Worm (Caenorhabditis elegans) whole organism, L1 larva: ENCODE data around the gene mrpl-16.

Experiments
- C04F5.9 ChIP-seq: sonication (generic microtip); optimal IDR thresholded peaks from 2 replicates; lab custom pipeline; 2016; ENCODE audit warnings: missing genetic modification characterization, missing compliant biosample characterization
- C16A3.4 ChIP-seq: fragments of 150-350 bp; optimal IDR thresholded peaks from 2 replicates; lab custom pipeline; 2014; ENCODE audit warnings: missing biosample characterization, missing genetic modification characterization
- F16B12.6 ChIP-seq: fragments of 150-350 bp; optimal IDR thresholded peaks from 2 replicates; lab custom pipeline; 2014; ENCODE audit warnings: missing biosample characterization, missing genetic modification characterization
- aha-1 ChIP-seq: fragments of 150-350 bp; optimal IDR thresholded peaks from 2 replicates; lab custom pipeline; 2014; ENCODE audit warnings: missing biosample characterization, missing genetic modification characterization
- ceh-8 ChIP-seq: fragments of 200-800 bp; sonication (Bioruptor generic); optimal IDR thresholded peaks from 2 replicates; lab custom pipeline; 2018; ENCODE audit warnings: mild to moderate bottlenecking, missing genetic modification characterization, moderate library complexity, missing compliant biosample characterization
- ceh-82 ChIP-seq, 3 experiments: fragments of 150-350 bp in 1 of 3; sonication (generic microtip) in 2 of 3; optimal IDR thresholded peaks; 2 replicates each; lab custom pipeline; 2014 to 2017; ENCODE audit warnings: missing biosample characterization in 3 of 3, missing genetic modification characterization in 3 of 3
- ceh-88 ChIP-seq: fragments of 200-800 bp; sonication (Bioruptor generic); IDR thresholded peaks from 2 replicates; pipeline ENCODE4 v1.3.6; 2022; ENCODE audit warnings: missing genetic modification characterization, missing compliant biosample characterization
- dpl-1 ChIP-seq, 3 experiments: fragments of 150-350 bp in 2 of 3; sonication (generic microtip) in 1 of 3; optimal IDR thresholded peaks; 2 replicates each; lab custom pipeline; 2014 to 2017; ENCODE audit warnings: missing biosample characterization in 3 of 3, missing genetic modification characterization in 3 of 3, missing genetic modification reagents in 3 of 3
- dsc-1 ChIP-seq: sonication (generic microtip); optimal IDR thresholded peaks from 2 replicates; lab custom pipeline; 2016; ENCODE audit warnings: mild to moderate bottlenecking, missing genetic modification characterization, missing compliant biosample characterization
- efl-1 ChIP-seq, 4 experiments: fragments of 150-350 bp; optimal IDR thresholded peaks in 3 of 4; peaks in 1 of 4; 1 replicate in 1 of 4; 2 replicates in 3 of 4; lab custom pipeline; 2014; ENCODE audit warnings: missing biosample characterization in 2 of 4, missing genetic modification characterization in 2 of 4, missing genetic modification reagents in 2 of 4
- egl-27 ChIP-seq, 2 experiments: fragments of 150-350 bp in 1 of 2; sonication (generic microtip); optimal IDR thresholded peaks; 3 replicates each; lab custom pipeline; 2017 to 2018; ENCODE audit warnings: missing biosample characterization in 2 of 2, missing genetic modification characterization in 2 of 2, missing genetic modification reagents in 2 of 2
- elt-3 ChIP-seq, 6 experiments: fragments of 150-350 bp in 1 of 6; sonication (generic microtip); optimal IDR thresholded peaks; 2 replicates each; lab custom pipeline; 2017 to 2018; ENCODE audit warnings: missing biosample characterization in 6 of 6, missing genetic modification characterization in 6 of 6, inconsistent platforms in 1 of 6
- fkh-10 ChIP-seq: sonication (generic microtip); optimal IDR thresholded peaks from 2 replicates; lab custom pipeline; 2017; ENCODE audit warnings: missing biosample characterization, missing genetic modification reagents, missing genetic modification characterization
- fkh-4 ChIP-seq: sonication (generic microtip); optimal IDR thresholded peaks from 2 replicates; lab custom pipeline; 2016; ENCODE audit warnings: missing compliant biosample characterization, missing genetic modification characterization, borderline replicate concordance
- fkh-8 ChIP-seq: sonication (generic microtip); optimal IDR thresholded peaks from 2 replicates; lab custom pipeline; 2016; ENCODE audit warnings: mild to moderate bottlenecking, missing genetic modification characterization, missing compliant biosample characterization
- fos-1 ChIP-seq: fragments of 150-350 bp; optimal IDR thresholded peaks from 2 replicates; lab custom pipeline; 2014; ENCODE audit warnings: missing biosample characterization, missing genetic modification characterization
- hlh-17 ChIP-seq: fragments of 200-800 bp; sonication (Bioruptor generic); optimal IDR thresholded peaks from 2 replicates; lab custom pipeline; 2018; ENCODE audit warnings: missing genetic modification characterization, mild to moderate bottlenecking, missing compliant biosample characterization, moderate library complexity, borderline replicate concordance
- hlh-4 ChIP-seq: sonication (generic microtip); optimal IDR thresholded peaks from 2 replicates; lab custom pipeline; 2016; ENCODE audit warnings: mild to moderate bottlenecking, missing genetic modification characterization, missing compliant biosample characterization
- isw-1 ChIP-seq: fragments of 200-800 bp; sonication (Bioruptor generic); IDR thresholded peaks from 2 replicates; pipeline ENCODE4 v1.3.6; 2022; ENCODE audit warnings: missing genetic modification characterization, missing compliant biosample characterization
- jun-1 ChIP-seq: fragments of 150-350 bp; optimal IDR thresholded peaks from 2 replicates; lab custom pipeline; 2014; ENCODE audit warnings: missing biosample characterization, missing genetic modification reagents, missing genetic modification characterization
- lin-13 ChIP-seq: fragments of 150-350 bp; optimal IDR thresholded peaks from 2 replicates; lab custom pipeline; 2014; ENCODE audit warnings: missing biosample characterization, missing genetic modification reagents, missing genetic modification characterization
- lin-14 ChIP-seq: fragments of 200-800 bp; sonication (Bioruptor generic); optimal IDR thresholded peaks from 2 replicates; lab custom pipeline; 2018; ENCODE audit warnings: mild to moderate bottlenecking, missing genetic modification characterization, moderate library complexity, missing compliant biosample characterization
- lin-35 ChIP-seq, 2 experiments: fragments of 150-350 bp; optimal IDR thresholded peaks; 2 replicates each; lab custom pipeline; 2014; ENCODE audit warnings: missing biosample characterization in 2 of 2, missing genetic modification characterization in 2 of 2, missing genetic modification reagents in 2 of 2
- mdl-1 ChIP-seq, 2 experiments: fragments of 150-350 bp; optimal IDR thresholded peaks; 2 replicates each; lab custom pipeline; 2014 to 2017; ENCODE audit warnings: missing biosample characterization in 2 of 2, missing genetic modification characterization in 2 of 2, inconsistent platforms in 1 of 2
- mef-2 ChIP-seq: fragments of 150-350 bp; optimal IDR thresholded peaks from 2 replicates; lab custom pipeline; 2014; ENCODE audit warnings: missing biosample characterization, missing genetic modification characterization
- mep-1 ChIP-seq: fragments of 150-350 bp; optimal IDR thresholded peaks from 2 replicates; lab custom pipeline; 2014; ENCODE audit warnings: missing biosample characterization, missing genetic modification characterization
- nhr-11 ChIP-seq: fragments of 150-350 bp; optimal IDR thresholded peaks from 2 replicates; lab custom pipeline; 2014; ENCODE audit warnings: missing biosample characterization, missing genetic modification characterization
- nhr-28 ChIP-seq: fragments of 150-350 bp; optimal IDR thresholded peaks from 2 replicates; lab custom pipeline; 2014; ENCODE audit warnings: missing biosample characterization, missing genetic modification characterization
- nhr-71 ChIP-seq: sonication (generic microtip); optimal IDR thresholded peaks from 2 replicates; lab custom pipeline; 2016; ENCODE audit warnings: mild to moderate bottlenecking, missing genetic modification characterization, moderate library complexity, missing compliant biosample characterization
- nhr-77 ChIP-seq: fragments of 150-350 bp; optimal IDR thresholded peaks from 2 replicates; lab custom pipeline; 2014; ENCODE audit warnings: missing biosample characterization, missing genetic modification characterization
- nhr-84 ChIP-seq: sonication (generic microtip); optimal IDR thresholded peaks from 2 replicates; lab custom pipeline; 2017; ENCODE audit warnings: missing biosample characterization, missing genetic modification characterization
- nhr-85 ChIP-seq: sonication (generic microtip); peaks from one replicate; lab custom pipeline; 2016; ENCODE audit warnings: missing genetic modification characterization, inconsistent platforms, missing compliant biosample characterization
- pag-3 ChIP-seq: sonication (generic microtip); optimal IDR thresholded peaks from 2 replicates; lab custom pipeline; 2017; ENCODE audit warnings: missing genetic modification characterization, mild to moderate bottlenecking, missing compliant biosample characterization, antibody characterized with exemption, borderline replicate concordance; ENCODE audit not compliant: insufficient read depth
- pqm-1 ChIP-seq: sonication (generic microtip); optimal IDR thresholded peaks from 3 replicates; lab custom pipeline; 2017; ENCODE audit warnings: missing biosample characterization, missing genetic modification characterization
- rnt-1 ChIP-seq: sonication (generic microtip); optimal IDR thresholded peaks from 2 replicates; lab custom pipeline; 2016; ENCODE audit warnings: mild to moderate bottlenecking, missing genetic modification characterization, moderate library complexity, missing compliant biosample characterization
- skn-1 ChIP-seq: fragments of 150-350 bp; optimal IDR thresholded peaks from 2 replicates; lab custom pipeline; 2014; ENCODE audit warnings: missing biosample characterization, missing genetic modification characterization
- snpc-4 ChIP-seq: fragments of 150-350 bp; optimal IDR thresholded peaks from 2 replicates; lab custom pipeline; 2014; ENCODE audit warnings: missing biosample characterization, missing genetic modification characterization
- sup-37 ChIP-seq: fragments of 200-800 bp; sonication (Bioruptor generic); optimal IDR thresholded peaks from 2 replicates; lab custom pipeline; 2018; ENCODE audit warnings: mild to moderate bottlenecking, missing genetic modification characterization, missing compliant biosample characterization
- tbx-2 ChIP-seq: sonication (generic microtip); optimal IDR thresholded peaks from 2 replicates; lab custom pipeline; 2016; ENCODE audit warnings: missing genetic modification characterization, missing compliant biosample characterization
- tlp-1 ChIP-seq: fragments of 150-350 bp; optimal IDR thresholded peaks from 2 replicates; lab custom pipeline; 2014; ENCODE audit warnings: missing biosample characterization, missing genetic modification characterization
- unc-30 ChIP-seq: sonication (generic microtip); optimal IDR thresholded peaks from 2 replicates; lab custom pipeline; 2017; ENCODE audit warnings: missing biosample characterization, missing genetic modification characterization
- unc-62 ChIP-seq: fragments of 150-350 bp; optimal IDR thresholded peaks from 2 replicates; lab custom pipeline; 2014; ENCODE audit warnings: missing biosample characterization, missing genetic modification reagents, missing genetic modification characterization
- unc-98 ChIP-seq: fragments of 200-800 bp; sonication (Bioruptor generic); IDR thresholded peaks from 2 replicates; pipeline ENCODE4 v1.3.6; 2022; ENCODE audit warnings: missing genetic modification characterization, missing compliant biosample characterization
- vab-15 ChIP-seq: sonication (generic microtip); optimal IDR thresholded peaks from 2 replicates; lab custom pipeline; 2017; ENCODE audit warnings: missing genotype, mild to moderate bottlenecking, missing genetic modification characterization, missing compliant biosample characterization
- zag-1 ChIP-seq: fragments of 150-350 bp; optimal IDR thresholded peaks from 2 replicates; lab custom pipeline; 2014; ENCODE audit warnings: missing biosample characterization, missing genetic modification characterization
- ztf-11 ChIP-seq, 2 experiments: sonication (generic microtip); optimal IDR thresholded peaks; 2 replicates each; lab custom pipeline; 2016 to 2017; ENCODE audit warnings: missing genetic modification characterization in 2 of 2, missing biosample characterization in 1 of 2, missing compliant biosample characterization in 1 of 2

The mrpl-16 gene

ce11 chrIII:4688356-4688755 lies 15.8 kb upstream of the mrpl-16 start, which contains the start of gene tag-243:
TSS of gene tag-243 (minus strand) at chrIII:4688456.
- no peak for TF ChIP-seq dpl-1 (GFP tag; optimal IDR thresholded peaks at IDR 0.05; lab: Kevin White, UChicago)
- no peak for TF ChIP-seq lin-35 (GFP tag; optimal IDR thresholded peaks at IDR 0.05; lab: Kevin White, UChicago)
- no peak for TF ChIP-seq ceh-82 (tag; optimal IDR thresholded peaks at IDR 0.05; lab: Kevin White, UChicago)
- no peak for TF ChIP-seq elt-3 (tag; optimal IDR thresholded peaks at IDR 0.05; lab: Kevin White, UChicago)
- peak; percentile 7 for TF ChIP-seq rnt-1 (tag; lab: Kevin White, UChicago)
- TF ChIP-seq tbx-2 (tag; lab: Kevin White, UChicago) = no peak
- no peak for TF ChIP-seq tlp-1 (tag; lab: Kevin White, UChicago)
- no peak for TF ChIP-seq zag-1
- no peak for TF ChIP-seq vab-15 (tag; lab: Kevin White, UChicago)
- TF ChIP-seq C04F5.9 = no peak
- TF ChIP-seq hlh-17 = no peak
- TF ChIP-seq nhr-71 (tag; lab: Kevin White, UChicago) = peak; percentile 5

DNA sequence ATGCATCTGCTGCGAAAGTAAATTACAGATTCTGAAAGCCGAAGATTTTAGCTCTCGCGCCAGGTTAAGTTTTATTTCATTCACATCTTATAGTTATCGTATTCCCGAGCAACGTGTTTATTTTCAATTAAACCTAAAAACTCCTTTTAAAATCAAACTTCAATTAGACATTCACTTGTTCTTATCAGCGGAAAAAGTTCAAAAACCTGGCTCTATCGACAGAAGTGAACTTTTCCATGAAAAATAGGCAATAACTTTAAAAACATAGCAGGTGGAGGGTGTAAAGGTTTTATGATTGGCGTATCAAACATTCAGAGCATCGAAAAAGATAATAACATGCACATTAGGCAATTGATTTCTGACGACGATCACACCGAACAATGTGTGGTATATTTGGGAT lies 15.2 kb upstream of the mrpl-16 start, which contains the start of gene ppat-1:
Gene ppat-1, plus strand, starts transcription at position 316 of the 400 bp plus-strand sequence.
- no peak for TF ChIP-seq skn-1 (tag; lab: Kevin White, UChicago)
- TF ChIP-seq unc-62 (GFP tag; lab: Kevin White, UChicago) = no peak
- no peak for TF ChIP-seq fkh-4 (tag; lab: Kevin White, UChicago)
- no peak for TF ChIP-seq hlh-4
- TF ChIP-seq lin-14 = no peak
- TF ChIP-seq ztf-11 (tag; optimal IDR thresholded peaks at IDR 0.05; lab: Kevin White, UChicago) = no peak
- no peak for TF ChIP-seq fkh-10 (GFP tag; lab: Kevin White, UChicago)
- peak; percentile 2 for TF ChIP-seq ceh-8 (GFP tag; lab: Kevin White, UChicago)

DNA sequence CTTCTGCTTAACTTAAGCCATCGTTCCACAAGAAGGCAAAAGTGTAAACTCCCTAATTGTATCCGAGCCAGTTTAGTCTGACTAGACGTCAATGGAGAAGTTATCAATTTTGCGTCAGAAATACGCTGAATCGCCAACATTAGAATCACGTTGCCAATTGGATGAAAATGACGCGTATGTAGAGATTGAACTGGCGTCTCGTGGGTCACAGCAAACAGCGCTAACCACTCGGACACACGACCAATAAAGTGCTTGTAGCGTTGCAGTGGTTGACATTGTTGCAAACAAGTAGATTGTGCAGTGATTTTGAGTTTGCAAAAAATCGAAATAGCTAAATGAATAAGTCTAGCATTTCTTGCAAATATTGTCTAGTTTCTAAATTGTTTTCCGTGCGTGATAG lies 14.6 kb upstream of the mrpl-16 start:
- peak in 3 of 6 experiments; percentile 9 to 71 (median 21) for TF ChIP-seq elt-3 (tag; optimal IDR thresholded peaks at IDR 0.05; lab: Kevin White, UChicago)
- TF ChIP-seq efl-1 (optimal IDR thresholded peaks at IDR 0.05; lab: Kevin White, UChicago) = peak; percentile 50 to 72
- peak; percentile 32 to 97 for TF ChIP-seq efl-1 (GFP tag; optimal IDR thresholded peaks at IDR 0.05 in 1 of 2; lab: Kevin White, UChicago)
- no peak for TF ChIP-seq zag-1
- TF ChIP-seq lin-13 = peak; percentile 59
- no peak for TF ChIP-seq ceh-88
- TF ChIP-seq lin-35 (GFP tag; optimal IDR thresholded peaks at IDR 0.05; lab: Kevin White, UChicago) = peak; percentile 41 to 86
- TF ChIP-seq dsc-1 (tag; lab: Kevin White, UChicago) = peak; percentile 73
- TF ChIP-seq hlh-17 = no peak
- TF ChIP-seq sup-37 (GFP tag; lab: Kevin White, UChicago) = peak; percentile 49
- TF ChIP-seq nhr-28 = no peak
- TF ChIP-seq skn-1 (tag; lab: Kevin White, UChicago) = peak; percentile 47
- peak; percentile 66 for TF ChIP-seq nhr-77
- TF ChIP-seq pag-3 (tag; lab: Kevin White, UChicago) = no peak
- peak; percentile 20 for TF ChIP-seq fkh-8 (tag; lab: Kevin White, UChicago)
- TF ChIP-seq F16B12.6 (tag; lab: Kevin White, UChicago) = no peak
- peak; percentile 82 for TF ChIP-seq C16A3.4 (tag; lab: Kevin White, UChicago)
- TF ChIP-seq fkh-4 (tag; lab: Kevin White, UChicago) = no peak
- peak; percentile 46 for TF ChIP-seq C04F5.9
- TF ChIP-seq nhr-84 (tag; lab: Kevin White, UChicago) = no peak
- TF ChIP-seq mef-2 = peak; percentile 5
- TF ChIP-seq unc-30 (tag; lab: Kevin White, UChicago) = no peak
- peak in 1 of 2 experiments; percentile 94 for TF ChIP-seq mdl-1 (tag; optimal IDR thresholded peaks at IDR 0.05; lab: Kevin White, UChicago)
- TF ChIP-seq fos-1 (tag; lab: Kevin White, UChicago) = peak; percentile 34
- no peak for TF ChIP-seq snpc-4 (tag; lab: Kevin White, UChicago)
- TF ChIP-seq aha-1 (tag; lab: Kevin White, UChicago) = no peak
- no peak for TF ChIP-seq egl-27 (tag; optimal IDR thresholded peaks at IDR 0.05; lab: Kevin White, UChicago)
- peak; percentile 37 for TF ChIP-seq jun-1 (tag; lab: Kevin White, UChicago)
- TF ChIP-seq dpl-1 (GFP tag; optimal IDR thresholded peaks at IDR 0.05; lab: Kevin White, UChicago) = peak; percentile 40 to 62 (median 58)
- peak; percentile 87 for TF ChIP-seq mep-1 (tag; lab: Kevin White, UChicago)
- no peak for TF ChIP-seq unc-98 (GFP tag; lab: Robert Waterston, UW)
- no peak for TF ChIP-seq isw-1 (GFP tag; lab: Robert Waterston, UW)
- peak; percentile 82 for TF ChIP-seq nhr-71 (tag; lab: Kevin White, UChicago)
- peak; percentile 68 for TF ChIP-seq nhr-85
- TF ChIP-seq lin-14 = peak; percentile 64
- TF ChIP-seq nhr-11 (tag; lab: Kevin White, UChicago) = no peak
- TF ChIP-seq vab-15 (tag; lab: Kevin White, UChicago) = no peak
- no peak for TF ChIP-seq pqm-1 (tag; lab: Kevin White, UChicago)
